Fruit fly (Drosophila melanogaster) whole organism, embryonic: ENCODE results near the gene CG32573.

Experiments used
- Asciz ChIP-seq: fragments of 200-800 bp; sonication (Bioruptor generic); optimal IDR thresholded peaks from 2 replicates; lab custom pipeline; 2017; ENCODE audit warnings: missing biosample characterization, mild to moderate bottlenecking, missing genetic modification characterization, missing genetic modification reagents
- Atf3 ChIP-seq: fragments of 200-800 bp; sonication (Bioruptor generic); optimal IDR thresholded peaks from 3 replicates; lab custom pipeline; 2016; ENCODE audit warnings: missing biosample characterization, missing genetic modification characterization
- B-H2 ChIP-seq: fragments of 200-800 bp; sonication (Bioruptor generic); optimal IDR thresholded peaks from 2 replicates; lab custom pipeline; 2018; ENCODE audit warnings: missing biosample characterization, mild to moderate bottlenecking, missing genetic modification characterization
- CG11504 ChIP-seq: fragments of 200-800 bp; sonication (Bioruptor generic); optimal IDR thresholded peaks from 3 replicates; lab custom pipeline; 2019; ENCODE audit warnings: missing biosample characterization, mild to moderate bottlenecking, missing genetic modification characterization, moderate library complexity
- CG11695 ChIP-seq: fragments of 200-800 bp; sonication (Bioruptor generic); IDR thresholded peaks from 3 replicates; pipeline ENCODE4 v1.3.6; 2022; ENCODE audit warnings: missing biosample characterization, missing genetic modification characterization
- CG11696 ChIP-seq: fragments of 200-800 bp; sonication (Bioruptor generic); IDR thresholded peaks from 2 replicates; pipeline ENCODE4 v1.3.6; 2022; ENCODE audit warnings: missing biosample characterization, missing genetic modification characterization
- CG12942 ChIP-seq: fragments of 200-800 bp; sonication (Bioruptor generic); optimal IDR thresholded peaks from 3 replicates; lab custom pipeline; 2016; ENCODE audit warnings: missing biosample characterization, missing genetic modification characterization
- CG13123 ChIP-seq: fragments of 200-800 bp; sonication (Bioruptor generic); optimal IDR thresholded peaks from 2 replicates; lab custom pipeline; 2016; ENCODE audit warnings: missing biosample characterization, missing genetic modification characterization
- CG13287 ChIP-seq: fragments of 200-800 bp; sonication (Bioruptor generic); IDR thresholded peaks from 2 replicates; pipeline ENCODE4 v1.3.6; 2022; ENCODE audit warnings: missing biosample characterization, missing genetic modification characterization; ENCODE audit not compliant: partially characterized antibody
- CG13424 ChIP-seq: fragments of 200-800 bp; sonication (Bioruptor generic); optimal IDR thresholded peaks from 2 replicates; lab custom pipeline; 2019; ENCODE audit warnings: missing biosample characterization, mild to moderate bottlenecking, missing genetic modification characterization, moderate library complexity
- CG15514 ChIP-seq: fragments of 200-800 bp; sonication (Bioruptor generic); optimal IDR thresholded peaks from 3 replicates; lab custom pipeline; 2017; ENCODE audit warnings: missing biosample characterization, missing genetic modification characterization, mild to moderate bottlenecking, moderate library complexity, missing genetic modification reagents
- CG1792 ChIP-seq: fragments of 200-800 bp; sonication (Bioruptor generic); optimal IDR thresholded peaks from 2 replicates; lab custom pipeline; 2016; ENCODE audit warnings: missing biosample characterization, missing genetic modification characterization
- CG2116 ChIP-seq: fragments of 200-800 bp; sonication (Bioruptor generic); optimal IDR thresholded peaks from 3 replicates; lab custom pipeline; 2018; ENCODE audit warnings: missing biosample characterization, mild to moderate bottlenecking, missing genetic modification characterization
- CG2889 ChIP-seq: fragments of 200-800 bp; sonication (Bioruptor generic); IDR thresholded peaks from 3 replicates; pipeline ENCODE4 v1.3.6; 2022; ENCODE audit warnings: missing biosample characterization, missing genetic modification characterization
- CG31365 ChIP-seq: fragments of 200-800 bp; sonication (Bioruptor generic); optimal IDR thresholded peaks from 2 replicates; lab custom pipeline; 2018; ENCODE audit warnings: missing biosample characterization, mild to moderate bottlenecking, missing genetic modification characterization
- CG34422 ChIP-seq: fragments of 200-800 bp; sonication (Bioruptor generic); IDR thresholded peaks from 3 replicates; pipeline ENCODE4 v1.3.6; 2022; ENCODE audit warnings: missing biosample characterization, missing genetic modification characterization
- CG4730 ChIP-seq: fragments of 200-800 bp; sonication (Bioruptor generic); IDR thresholded peaks from 2 replicates; pipeline ENCODE4 v1.3.6; 2022; ENCODE audit warnings: missing biosample characterization, missing genetic modification characterization
- CG5180 ChIP-seq: fragments of 200-800 bp; sonication (Bioruptor generic); optimal IDR thresholded peaks from 3 replicates; lab custom pipeline; 2017; ENCODE audit warnings: missing biosample characterization, missing genetic modification characterization, mild to moderate bottlenecking, moderate library complexity, missing genetic modification reagents
- CG6765 ChIP-seq: fragments of 200-800 bp; sonication (Bioruptor generic); optimal IDR thresholded peaks from 3 replicates; lab custom pipeline; 2017; ENCODE audit warnings: missing biosample characterization, mild to moderate bottlenecking, missing genetic modification characterization
- CG6813 ChIP-seq: fragments of 200-800 bp; sonication (Bioruptor generic); optimal IDR thresholded peaks from 2 replicates; lab custom pipeline; 2017; ENCODE audit warnings: missing biosample characterization, missing genetic modification characterization, mild to moderate bottlenecking, moderate library complexity, missing genetic modification reagents
- CG9727 ChIP-seq: fragments of 200-800 bp; sonication (Bioruptor generic); optimal IDR thresholded peaks from 3 replicates; lab custom pipeline; 2017; ENCODE audit warnings: missing biosample characterization, mild to moderate bottlenecking, missing genetic modification characterization
- D19B ChIP-seq: fragments of 200-800 bp; sonication (Bioruptor generic); optimal IDR thresholded peaks from 2 replicates; lab custom pipeline; 2017; ENCODE audit warnings: missing biosample characterization, mild to moderate bottlenecking, missing genetic modification characterization
- Dek ChIP-seq: fragments of 200-800 bp; sonication (Bioruptor generic); optimal IDR thresholded peaks from 3 replicates; lab custom pipeline; 2019; ENCODE audit warnings: missing biosample characterization, mild to moderate bottlenecking, missing genetic modification characterization, moderate library complexity
- Ets65A ChIP-seq: fragments of 200-800 bp; sonication (Bioruptor generic); peaks from one replicate; lab custom pipeline; 2016; ENCODE audit warnings: missing biosample characterization, missing genetic modification characterization
- Fer3 ChIP-seq: fragments of 200-800 bp; sonication (Bioruptor generic); optimal IDR thresholded peaks from 2 replicates; lab custom pipeline; 2018; ENCODE audit warnings: missing biosample characterization, mild to moderate bottlenecking, missing genetic modification characterization, moderate library complexity
- HLHmδ ChIP-seq: fragments of 200-800 bp; sonication (Bioruptor generic); optimal IDR thresholded peaks from 2 replicates; lab custom pipeline; 2018; ENCODE audit warnings: missing biosample characterization, mild to moderate bottlenecking, missing genetic modification characterization, moderate library complexity
- MBD-R2 ChIP-seq: fragments of 200-800 bp; sonication (Bioruptor generic); IDR thresholded peaks from 2 replicates; pipeline ENCODE4 v1.3.6; 2022; ENCODE audit warnings: missing biosample characterization, missing genetic modification characterization
- MESR4 ChIP-seq: fragments of 200-800 bp; sonication (Bioruptor generic); optimal IDR thresholded peaks from 2 replicates; lab custom pipeline; 2018; ENCODE audit warnings: missing biosample characterization, mild to moderate bottlenecking, missing genetic modification characterization, moderate library complexity
- Neu2 ChIP-seq: fragments of 200-800 bp; sonication (Bioruptor generic); optimal IDR thresholded peaks from 3 replicates; lab custom pipeline; 2016; ENCODE audit warnings: missing biosample characterization, missing genetic modification characterization, borderline replicate concordance
- Rfx ChIP-seq: fragments of 200-800 bp; sonication (Bioruptor generic); IDR thresholded peaks from 2 replicates; pipeline ENCODE4 v1.3.6; 2022; ENCODE audit warnings: missing biosample characterization, missing genetic modification characterization
- Sox100B ChIP-seq: fragments of 200-800 bp; sonication (Bioruptor generic); optimal IDR thresholded peaks from 3 replicates; lab custom pipeline; 2018; ENCODE audit warnings: missing biosample characterization, mild to moderate bottlenecking, missing genetic modification characterization
- Stat92E ChIP-seq, 3 experiments: fragments of >200 bp in 2 of 3; fragments of 200-800 bp in 1 of 3; sonication (Bioruptor generic) in 1 of 3; optimal IDR thresholded peaks; 2 replicates each; lab custom pipeline; 2017 to 2019; ENCODE audit warnings: missing biosample characterization in 3 of 3, missing genetic modification characterization in 3 of 3, mild to moderate bottlenecking in 1 of 3, moderate library complexity in 1 of 3
- az2 ChIP-seq: fragments of 200-800 bp; sonication (Bioruptor generic); optimal IDR thresholded peaks from 3 replicates; lab custom pipeline; 2016; ENCODE audit warnings: missing biosample characterization, missing genetic modification characterization
- chif ChIP-seq, 2 experiments: fragments of 200-800 bp; sonication (Bioruptor generic); optimal IDR thresholded peaks; 3 replicates each; lab custom pipeline; 2016; ENCODE audit warnings: missing biosample characterization in 2 of 2, missing genetic modification characterization in 2 of 2
- crc ChIP-seq: fragments of 200-800 bp; sonication (Bioruptor generic); optimal IDR thresholded peaks from 2 replicates; lab custom pipeline; 2016; ENCODE audit warnings: missing biosample characterization, missing genetic modification characterization
- croc ChIP-seq: fragments of 200-800 bp; sonication (Bioruptor generic); conservative IDR thresholded peaks from 3 replicates; pipeline ENCODE4 v1.3.6; 2022; ENCODE audit warnings: missing biosample characterization, missing genetic modification characterization
- dimm ChIP-seq: fragments of 200-800 bp; sonication (Bioruptor generic); IDR thresholded peaks from 2 replicates; pipeline ENCODE4 v1.3.6; 2022; ENCODE audit warnings: missing biosample characterization, missing genetic modification characterization
- disco-r ChIP-seq: fragments of 200-800 bp; sonication (Bioruptor generic); optimal IDR thresholded peaks from 2 replicates; lab custom pipeline; 2016; ENCODE audit warnings: missing biosample characterization, missing genetic modification characterization
- dmrt99B ChIP-seq: fragments of 200-800 bp; sonication (Bioruptor generic); optimal IDR thresholded peaks from 2 replicates; lab custom pipeline; 2018; ENCODE audit warnings: missing biosample characterization, mild to moderate bottlenecking, missing genetic modification characterization, moderate library complexity
- fd102C ChIP-seq: fragments of 200-800 bp; sonication (Bioruptor generic); optimal IDR thresholded peaks from 2 replicates; lab custom pipeline; 2018; ENCODE audit warnings: missing biosample characterization, mild to moderate bottlenecking, missing genetic modification characterization, moderate library complexity
- fd64A ChIP-seq: fragments of 200-800 bp; sonication (Bioruptor generic); optimal IDR thresholded peaks from 3 replicates; lab custom pipeline; 2018; ENCODE audit warnings: missing biosample characterization, mild to moderate bottlenecking, missing genetic modification characterization
- gro ChIP-seq: fragments of 200-800 bp; sonication (Bioruptor generic); optimal IDR thresholded peaks from 2 replicates; lab custom pipeline; 2016; ENCODE audit warnings: missing biosample characterization, missing genetic modification characterization
- mirr ChIP-seq: fragments of 200-800 bp; sonication (Bioruptor generic); optimal IDR thresholded peaks from 3 replicates; lab custom pipeline; 2018; ENCODE audit warnings: missing biosample characterization, mild to moderate bottlenecking, missing genetic modification characterization
- onecut ChIP-seq: fragments of 200-800 bp; sonication (Bioruptor generic); IDR thresholded peaks from 2 replicates; pipeline ENCODE4 v1.3.6; 2022; ENCODE audit warnings: missing biosample characterization, missing genetic modification characterization
- pum ChIP-seq: fragments of 200-800 bp; sonication (Bioruptor generic); optimal IDR thresholded peaks from 2 replicates; lab custom pipeline; 2016; ENCODE audit warnings: missing biosample characterization, missing genetic modification characterization
- sens ChIP-seq: fragments of 200-800 bp; sonication (Bioruptor generic); peaks from one replicate; lab custom pipeline; 2016; ENCODE audit warnings: missing biosample characterization, missing genetic modification characterization
- sim ChIP-seq: fragments of 200-800 bp; sonication (Bioruptor generic); IDR thresholded peaks from 2 replicates; pipeline ENCODE4 v1.3.6; 2022; ENCODE audit warnings: missing biosample characterization, missing genetic modification characterization
- wor ChIP-seq: fragments of 200-800 bp; sonication (Bioruptor generic); IDR thresholded peaks from 2 replicates; pipeline ENCODE4 v1.3.6; 2022; ENCODE audit warnings: missing biosample characterization, missing genetic modification characterization

CG32573 gene

dm6 chrX:16637594-16638485 lies 13.3 kb upstream of the CG32573 start, which contains the start of gene RpS19a (continued):
- TF ChIP-seq Asciz (GFP tag; lab: Kevin White, UChicago) (peak; percentile 85), crc (peak; percentile 39), Stat92E (GFP tag; optimal IDR thresholded peaks at IDR 0.05; lab: Kevin White, UChicago) (peak in 1 of 3 experiments; percentile 35), sim (GFP tag; lab: Robert Waterston, UW) (peak; percentile 79), mirr (GFP tag; lab: Kevin White, UChicago) (peak; percentile 91), Sox100B (peak; percentile 86), CG13123 (GFP tag; lab: Kevin White, UChicago) (peak; percentile 91), B-H2 (GFP tag; lab: Kevin White, UChicago) (peak; percentile 92), CG31365 (peak; percentile 81), CG2116 (GFP tag; lab: Kevin White, UChicago) (peak; percentile 70), CG15514 (GFP tag; lab: Kevin White, UChicago) (peak; percentile 78), CG11696 (GFP tag; lab: Robert Waterston, UW) (peak; percentile 39; the same call in 1 of the 2 replicates), CG9727 (peak; percentile 90), Rfx (GFP tag; lab: Robert Waterston, UW) (peak; percentile 87), CG5180 (GFP tag; lab: Kevin White, UChicago) (peak; percentile 73), CG12942 (peak; percentile 21), CG4730 (GFP tag; lab: Robert Waterston, UW) (peak; percentile 60), HLHmδ (peak; percentile 97), MBD-R2 (GFP tag; lab: Robert Waterston, UW) (no peak; the same call in 1 of the 2 replicates), Ets65A (GFP tag; lab: Kevin White, UChicago) (peak; percentile 53), chif (GFP tag; optimal IDR thresholded peaks at IDR 0.05; lab: Kevin White, UChicago) (peak in 1 of 2 experiments; percentile 55), wor (GFP tag; lab: Robert Waterston, UW) (no peak), CG1792 (no peak), fd102C (peak; percentile 53), CG6765 (GFP tag; lab: Kevin White, UChicago) (peak; percentile 89), CG13424 (peak; percentile 53), Fer3 (tag; lab: Kevin White, UChicago) (peak; percentile 83), onecut (GFP tag; lab: Robert Waterston, UW) (peak; percentile 80), croc (peak; percentile 34; the same call in 2 of the 3 replicates), CG11504 (tag; lab: Kevin White, UChicago) (no peak), gro (GFP tag; lab: Kevin White, UChicago) (peak; percentile 53), dmrt99B (tag; lab: Kevin White, UChicago) (peak; percentile 68), az2 (GFP tag; lab: Kevin White, UChicago) (peak; percentile 35), Atf3 (GFP tag; lab: Kevin White, UChicago) (no peak), disco-r (GFP tag; lab: Kevin White, UChicago) (peak; percentile 56), sens (GFP tag; lab: Kevin White, UChicago) (peak; percentile 92), Neu2 (GFP tag; lab: Kevin White, UChicago) (peak; percentile 21), CG11695 (GFP tag; lab: Robert Waterston, UW) (peak; percentile 31; the same call in 1 of the 3 replicates), MESR4 (GFP tag; lab: Kevin White, UChicago) (peak; percentile 98), dimm (GFP tag; lab: Robert Waterston, UW) (0 out of 2 replicates have a peak, but pooled peaks have one; percentile 20), CG6813 (GFP tag; lab: Kevin White, UChicago) (peak; percentile 88), CG2889 (0 out of 3 replicates have a peak, but pooled peaks have one; percentile 43), Dek (peak; percentile 56), CG34422 (peak; percentile 48; the same call in 1 of the 3 replicates), D19B (GFP tag; lab: Kevin White, UChicago) (peak; percentile 58), CG13287 (no peak), fd64A (GFP tag; lab: Kevin White, UChicago) (peak; percentile 87), pum (no peak)
